Fruit fly (Drosophila melanogaster): ENCODE results near the gene Rh4.

DNA sequence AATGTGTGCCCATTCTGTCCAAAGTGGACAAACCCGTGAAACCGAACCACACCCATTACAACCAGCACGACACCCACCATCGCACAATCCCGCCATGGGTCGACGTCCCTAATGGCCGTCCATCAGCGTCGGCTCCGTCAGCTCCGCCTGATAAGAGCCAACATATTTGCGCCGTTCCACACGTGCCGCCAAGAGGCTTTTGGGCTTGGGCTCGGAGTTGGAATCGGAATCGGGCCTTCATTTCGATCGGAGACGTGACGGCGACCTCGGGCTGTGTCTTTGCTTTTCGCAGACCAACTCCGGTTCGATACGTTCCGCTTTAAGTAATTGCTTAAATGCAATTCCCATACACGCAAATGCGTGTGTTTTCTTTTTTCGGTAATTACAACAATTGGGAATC lies 7.0 kb downstream of the Rh4 start:
- TF ChIP-seq dl (GFP tag; optimal IDR thresholded peaks at IDR 0.05; ENCODE audit: insufficient read depth in 1 of 2, partially characterized antibody in 2 of 2) = no peak
- TF ChIP-seq Hr78 (GFP tag; optimal IDR thresholded peaks at IDR 0.05) = no peak
- TF ChIP-seq brk (GFP tag; optimal IDR thresholded peaks at IDR 0.05) = no peak
- no peak for TF ChIP-seq CG9705 (GFP tag; optimal IDR thresholded peaks at IDR 0.05)

Data from whole organism, wandering third instar larva.